Worm (Caenorhabditis elegans): ENCODE data around the gene lys-5.

lys-5 gene

ce11 chrIV:11601721-11602405 is 23.5 kb downstream of the lys-5 start (continued):
- peak; percentile 22 for TF ChIP-seq F16B12.6 (tag; optimal IDR thresholded peaks at IDR 0.05)
- no peak for TF ChIP-seq pqm-1 (tag; optimal IDR thresholded peaks at IDR 0.05)
- peak; percentile 46 for TF ChIP-seq dsc-1 (tag; optimal IDR thresholded peaks at IDR 0.05)
- TF ChIP-seq hpl-2 (GFP tag; optimal IDR thresholded peaks at IDR 0.05): peak; percentile 28
- peak; percentile 78 to 84 for TF ChIP-seq lin-35 (GFP tag; optimal IDR thresholded peaks at IDR 0.05)
- peak; percentile 82 for TF ChIP-seq snu-23 (GFP tag; optimal IDR thresholded peaks at IDR 0.05)
- peak in 1 of 2 experiments; percentile 21 for TF ChIP-seq ztf-11 (tag; optimal IDR thresholded peaks at IDR 0.05)
- no peak for TF ChIP-seq ceh-8 (GFP tag; optimal IDR thresholded peaks at IDR 0.05)
- peak; percentile 63 for TF ChIP-seq mep-1 (tag; optimal IDR thresholded peaks at IDR 0.05)
- peak; percentile 72 for TF ChIP-seq lin-14 (GFP tag; optimal IDR thresholded peaks at IDR 0.05)
- TF ChIP-seq nhr-47 (tag; optimal IDR thresholded peaks at IDR 0.05): peak; percentile 81
- peak; percentile 6 for TF ChIP-seq mef-2 (tag; optimal IDR thresholded peaks at IDR 0.05)
- TF ChIP-seq nhr-12 (tag; optimal IDR thresholded peaks at IDR 0.05): no peak
- no peak for TF ChIP-seq mab-9 (GFP tag; IDR thresholded peaks at IDR 0.05)
- peak; percentile 72 for TF ChIP-seq tbx-2 (tag; optimal IDR thresholded peaks at IDR 0.05)
- TF ChIP-seq vab-15 (tag; optimal IDR thresholded peaks at IDR 0.05): no peak
- peak; percentile 25 for TF ChIP-seq zag-1 (tag; optimal IDR thresholded peaks at IDR 0.05)
- peak; percentile 80 for TF ChIP-seq rnt-1 (tag; optimal IDR thresholded peaks at IDR 0.05)
- TF ChIP-seq unc-30 (tag; optimal IDR thresholded peaks at IDR 0.05): no peak
- peak; percentile 68 for TF ChIP-seq blmp-1 (tag; optimal IDR thresholded peaks at IDR 0.05)
- peak; percentile 92 for TF ChIP-seq nhr-85 (tag)
- TF ChIP-seq aly-2 (tag; optimal IDR thresholded peaks at IDR 0.05): peak; percentile 3
- peak; percentile 34 for TF ChIP-seq lin-39 (tag; optimal IDR thresholded peaks at IDR 0.05)
- peak; percentile 23 for TF ChIP-seq fos-1 (tag; optimal IDR thresholded peaks at IDR 0.05)

ce11 chrIV:11599717-11600116 is 25.7 kb downstream of the lys-5 start:
- no peak for TF ChIP-seq ama-1 (optimal IDR thresholded peaks at IDR 0.05)
- TF ChIP-seq blmp-1 (tag; optimal IDR thresholded peaks at IDR 0.05): peak; percentile 27
- no peak for TF ChIP-seq nhr-84 (tag; optimal IDR thresholded peaks at IDR 0.05)
- peak; percentile 3 for TF ChIP-seq rnt-1 (tag; optimal IDR thresholded peaks at IDR 0.05)

DNA sequence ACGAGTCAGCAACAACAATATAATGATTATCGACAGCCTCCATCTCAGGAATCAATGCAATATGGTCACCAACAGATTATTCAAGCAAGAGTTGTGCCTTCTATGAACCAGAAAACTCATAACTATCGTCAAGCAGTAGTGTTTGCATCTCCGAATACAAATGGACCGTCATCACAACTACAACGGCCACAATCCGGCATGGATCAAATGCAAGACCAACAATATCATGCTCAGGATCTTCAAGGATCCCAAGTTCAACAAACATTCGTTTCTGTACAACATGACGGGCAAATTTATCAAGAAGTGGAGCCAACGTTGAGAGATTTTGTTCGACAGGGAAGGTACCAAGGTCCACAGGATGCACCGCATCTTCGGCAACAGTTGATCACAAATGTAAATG is 28.3 kb downstream of the lys-5 start:
- TF ChIP-seq aha-1 (tag; optimal IDR thresholded peaks at IDR 0.05) (no peak), nhr-77 (tag; optimal IDR thresholded peaks at IDR 0.05) (no peak), F16B12.6 (tag; optimal IDR thresholded peaks at IDR 0.05) (no peak), ceh-90 (tag; optimal IDR thresholded peaks at IDR 0.05) (no peak), alr-1 (tag; optimal IDR thresholded peaks at IDR 0.05; ENCODE audit: borderline replicate concordance) (no peak), nhr-28 (tag; optimal IDR thresholded peaks at IDR 0.05) (no peak), unc-86 (tag; optimal IDR thresholded peaks at IDR 0.05) (no peak), nhr-71 (tag; optimal IDR thresholded peaks at IDR 0.05) (no peak), elt-3 (tag; optimal IDR thresholded peaks at IDR 0.05) (no peak), nhr-84 (tag; optimal IDR thresholded peaks at IDR 0.05) (no peak), ceh-63 (GFP tag; optimal IDR thresholded peaks at IDR 0.05) (no peak), fos-1 (tag; optimal IDR thresholded peaks at IDR 0.05) (no peak)

- TF ChIP-seq sup-37 (GFP tag; optimal IDR thresholded peaks at IDR 0.05) (no peak), jun-1 (tag; optimal IDR thresholded peaks at IDR 0.05) (no peak), ceh-88 (GFP tag; IDR thresholded peaks at IDR 0.05) (no peak), snpc-4 (tag; optimal IDR thresholded peaks at IDR 0.05) (no peak), pqm-1 (tag; optimal IDR thresholded peaks at IDR 0.05) (no peak), grh-1 (GFP tag; IDR thresholded peaks at IDR 0.05) (no peak), zag-1 (tag; optimal IDR thresholded peaks at IDR 0.05) (no peak), C16A3.4 (tag; optimal IDR thresholded peaks at IDR 0.05) (no peak), C04F5.9 (tag; optimal IDR thresholded peaks at IDR 0.05) (peak; percentile 32), ets-5 (GFP tag; IDR thresholded peaks at IDR 0.05) (no peak), skn-1 (tag; optimal IDR thresholded peaks at IDR 0.05) (peak; percentile 13), fkh-4 (tag; optimal IDR thresholded peaks at IDR 0.05; ENCODE audit: borderline replicate concordance) (no peak), unc-98 (GFP tag; IDR thresholded peaks at IDR 0.05) (no peak), alr-1 (tag; optimal IDR thresholded peaks at IDR 0.05; ENCODE audit: borderline replicate concordance) (no peak), elt-3 (tag; optimal IDR thresholded peaks at IDR 0.05) (no peak), nhr-19 (GFP tag; conservative IDR thresholded peaks at IDR 0.05) (peak; percentile 18; the same call in 1 of the 2 replicates), unc-62 (GFP tag; optimal IDR thresholded peaks at IDR 0.05) (no peak)
These were observed 31.1 kb downstream of the lys-5 start, which contains the start of gene mig-38 for ce11 chrIV:11594191-11594673. mig-38 (plus strand) TSS chrIV:11594244.

All from whole organism, L1 larva.